Fruit fly (Drosophila melanogaster) whole organism: Measurements from ENCODE around the gene Mlc1.

Experiments
- CG8478 ChIP-seq: fragments of >200 bp; optimal IDR thresholded peaks from 2 replicates; lab custom pipeline; 2018; ENCODE audit warnings: inconsistent platforms
- Dll ChIP-seq: fragments of >200 bp; optimal IDR thresholded peaks from 2 replicates; lab custom pipeline; 2017
- EcR ChIP-seq, 2 experiments: fragments of >200 bp; optimal IDR thresholded peaks; 2 replicates each; lab custom pipeline; 2017; ENCODE audit warnings: missing biosample characterization in 2 of 2, missing genetic modification characterization in 2 of 2, missing genetic modification reagents in 2 of 2
- pan ChIP-seq: fragments of >200 bp; optimal IDR thresholded peaks from 2 replicates; lab custom pipeline; 2017
- psq ChIP-seq: fragments of >200 bp; optimal IDR thresholded peaks from 2 replicates; lab custom pipeline; 2017
- usp ChIP-seq: fragments of >200 bp; optimal IDR thresholded peaks from 2 replicates; lab custom pipeline; 2017; ENCODE audit warnings: missing biosample characterization, missing genetic modification characterization, mixed read lengths

- no peak for TF ChIP-seq usp (GFP tag; lab: Kevin White, UChicago)
- TF ChIP-seq EcR (GFP tag; optimal IDR thresholded peaks at IDR 0.05; lab: Kevin White, UChicago), result no peak
- no peak for TF ChIP-seq psq (lab: Kevin White, UChicago)
- no peak for TF ChIP-seq CG8478 (lab: Kevin White, UChicago)
- TF ChIP-seq Dll (lab: Kevin White, UChicago), result no peak
- no peak for TF ChIP-seq pan (lab: Kevin White, UChicago)
These were observed 38.1 kb downstream of the Mlc1 start for dm6 chr3R:27621861-27622260.
